Worm (Caenorhabditis elegans) whole organism, L4/young adult: ENCODE data around the gene dpr-1.

Experiments used
- W03F9.2 ChIP-seq: fragments of 150-350 bp; optimal IDR thresholded peaks from 2 replicates; lab custom pipeline; 2014; ENCODE audit warnings: missing biosample characterization, missing genetic modification characterization
- dao-5 ChIP-seq: sonication (generic microtip); optimal IDR thresholded peaks from 2 replicates; lab custom pipeline; 2016; ENCODE audit warnings: missing genotype, missing genetic modification characterization, moderate library complexity, missing compliant biosample characterization
- him-1 ChIP-seq: sonication (generic microtip); optimal IDR thresholded peaks from 2 replicates; lab custom pipeline; 2016; ENCODE audit warnings: missing genotype, missing genetic modification reagents, missing genetic modification characterization, missing compliant biosample characterization

dpr-1 gene

ce11 chrV:13916196-13916595 lies 25.8 kb downstream of the dpr-1 start, which contains the start of gene str-252:
str-252 (plus strand) TSS chrV:13916496.
- no peak for TF ChIP-seq dao-5 (tag; lab: Kevin White, UChicago)

- TF ChIP-seq dao-5 (tag; lab: Kevin White, UChicago) = no peak
- TF ChIP-seq W03F9.2 (tag; lab: Kevin White, UChicago) = no peak
- TF ChIP-seq him-1 (tag; lab: Kevin White, UChicago) = no peak
Measured at ce11 chrV:13915390-13915789, 26.6 kb downstream of the dpr-1 start, which contains the start of gene gcy-32. gcy-32 (minus strand) TSS chrV:13915490.

ce11 chrV:13909400-13909799 lies 32.6 kb downstream of the dpr-1 start, which contains the start of gene C06B3.7:
C06B3.7 (plus strand) TSS chrV:13909686.
- peak; percentile 73 for TF ChIP-seq W03F9.2 (tag; lab: Kevin White, UChicago)
- TF ChIP-seq dao-5 (tag; lab: Kevin White, UChicago) = no peak
- no peak for TF ChIP-seq him-1 (tag; lab: Kevin White, UChicago)

DNA sequence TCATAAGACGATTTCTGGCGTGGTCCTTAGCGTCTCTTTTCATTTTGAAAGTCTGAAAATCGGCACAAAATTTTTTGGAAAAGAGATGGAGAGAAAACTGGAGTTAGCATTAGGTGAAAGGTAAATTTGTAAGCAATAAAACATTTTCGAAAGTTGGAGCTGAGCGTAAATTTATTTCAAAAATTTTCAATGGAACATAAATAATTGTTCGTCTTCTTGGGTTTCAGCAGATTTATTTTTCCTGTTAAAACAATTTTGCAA lies 33.1 kb downstream of the dpr-1 start, which contains the start of gene C06B3.6:
C06B3.6 (minus strand) TSS at position 52 of the 261 bp plus-strand sequence.
- TF ChIP-seq dao-5 (tag; lab: Kevin White, UChicago) (no peak), W03F9.2 (tag; lab: Kevin White, UChicago) (no peak), him-1 (tag; lab: Kevin White, UChicago) (no peak)

DNA sequence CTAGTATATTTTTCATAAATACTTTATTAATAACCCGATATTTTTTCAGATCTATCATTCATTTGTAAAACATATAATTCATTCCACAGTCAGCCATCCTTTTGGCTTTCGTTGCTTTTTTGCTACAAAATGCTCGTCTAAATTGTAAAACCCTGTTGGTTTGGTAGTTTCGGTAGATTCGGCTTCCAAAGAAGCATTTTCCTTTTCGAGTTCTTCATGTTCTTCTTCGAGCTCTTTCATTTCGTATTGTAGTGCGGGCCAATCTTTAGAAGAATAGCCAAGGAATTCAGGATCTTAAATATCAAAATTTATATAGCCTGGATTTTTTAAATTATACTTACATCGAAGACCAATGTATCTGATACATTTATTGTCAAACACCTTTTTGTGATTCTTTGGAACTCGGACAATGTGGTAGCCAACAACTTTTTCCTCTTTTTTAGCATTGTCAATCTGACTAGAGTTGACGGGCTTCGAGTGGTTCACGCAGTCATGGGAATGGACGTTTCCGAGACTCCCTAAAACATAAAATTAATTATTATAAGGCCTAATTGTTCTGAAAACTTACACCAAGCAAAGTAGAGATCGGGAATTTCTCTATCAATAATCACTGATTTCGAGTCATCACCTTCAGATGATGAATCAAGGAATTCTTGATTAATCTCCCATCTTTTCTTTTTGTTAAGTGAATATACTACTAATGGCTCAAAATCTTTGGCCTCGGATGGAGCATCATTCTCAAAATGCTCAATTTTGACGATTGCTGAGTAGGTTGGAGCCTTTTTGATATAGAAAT lies 33.7 kb downstream of the dpr-1 start:
- no peak for TF ChIP-seq him-1 (tag; lab: Kevin White, UChicago)
- no peak for TF ChIP-seq dao-5 (tag; lab: Kevin White, UChicago)
- TF ChIP-seq W03F9.2 (tag; lab: Kevin White, UChicago) = no peak

DNA sequence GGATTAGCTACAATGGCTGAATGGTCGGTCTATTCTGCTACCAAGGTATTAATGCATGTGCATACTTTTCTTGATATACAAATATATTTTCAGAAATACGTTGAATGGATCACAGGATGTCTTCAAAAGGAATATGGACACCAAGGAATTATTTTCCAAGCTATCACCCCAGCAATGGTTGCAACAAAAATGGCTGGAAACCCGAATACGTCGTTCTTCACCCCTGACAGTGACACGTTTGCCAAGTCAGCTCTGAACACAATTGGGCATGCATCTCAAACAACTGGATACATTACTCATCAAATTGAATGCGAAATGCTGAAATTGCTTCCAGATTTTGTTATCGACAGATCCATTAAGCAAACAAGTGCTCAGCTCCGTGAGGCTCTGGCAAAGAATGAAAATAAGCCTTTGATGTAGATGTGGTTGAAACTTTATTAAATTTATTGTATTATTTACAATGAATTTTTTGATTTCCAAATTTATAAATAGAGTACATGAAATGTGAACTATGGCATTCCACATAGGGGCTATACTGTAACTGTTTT lies 34.4 kb downstream of the dpr-1 start:
- no peak for TF ChIP-seq dao-5 (tag; lab: Kevin White, UChicago)
- TF ChIP-seq W03F9.2 (tag; lab: Kevin White, UChicago) = no peak
- TF ChIP-seq him-1 (tag; lab: Kevin White, UChicago) = no peak

- TF ChIP-seq him-1 (tag; lab: Kevin White, UChicago) (no peak), W03F9.2 (tag; lab: Kevin White, UChicago) (no peak), dao-5 (tag; lab: Kevin White, UChicago) (no peak)
Measured at ce11 chrV:13906166-13906565, 35.8 kb downstream of the dpr-1 start, which contains the start of gene stdh-1. stdh-1 (plus strand) TSS chrV:13906492.

DNA sequence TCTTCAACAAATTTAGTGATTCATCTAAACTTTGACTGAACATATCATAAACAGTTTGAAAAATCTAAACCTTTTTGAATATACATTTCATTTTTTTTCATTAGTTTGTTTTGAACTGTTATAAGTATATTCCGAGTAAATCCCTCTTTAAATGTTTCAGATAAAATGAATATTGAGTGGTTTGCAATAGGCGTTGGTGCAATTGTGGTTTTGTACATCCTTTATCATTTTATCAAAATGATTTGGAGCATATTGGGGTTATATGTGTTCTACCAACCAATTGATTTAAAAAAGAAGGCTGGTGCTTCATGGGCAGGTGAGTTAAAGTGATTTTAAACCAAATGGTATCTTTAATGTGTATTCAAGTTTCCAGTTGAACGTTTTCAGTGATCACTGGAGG lies 37.5 kb downstream of the dpr-1 start, which contains the start of gene stdh-3:
stdh-3 (plus strand) TSS at position 166 of the 400 bp plus-strand sequence.
- TF ChIP-seq dao-5 (tag; lab: Kevin White, UChicago) (no peak), him-1 (tag; lab: Kevin White, UChicago) (no peak), W03F9.2 (tag; lab: Kevin White, UChicago) (no peak)

DNA sequence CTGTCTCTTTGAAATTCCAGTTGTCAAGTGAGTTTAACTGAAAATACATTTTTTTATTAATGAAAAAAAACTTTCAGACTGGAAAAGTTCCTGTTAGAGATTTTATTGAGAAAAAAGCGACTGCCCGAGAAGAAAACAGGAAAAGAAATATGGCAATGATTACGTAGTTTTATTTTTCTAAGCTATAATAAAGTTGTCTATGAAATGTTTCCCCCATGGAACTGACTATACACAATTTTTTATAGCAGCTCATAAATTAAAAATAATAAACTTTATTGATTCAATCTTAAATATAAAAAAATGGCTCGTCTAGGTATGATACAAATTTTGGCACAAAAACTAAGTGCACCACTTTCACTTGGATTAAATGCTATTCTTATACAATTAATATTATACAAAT lies 39.5 kb downstream of the dpr-1 start, which contains the start of gene C06B3.1:
C06B3.1 (plus strand) TSS at position 301 of the 400 bp plus-strand sequence.
- TF ChIP-seq dao-5 (tag; lab: Kevin White, UChicago) (no peak), W03F9.2 (tag; lab: Kevin White, UChicago) (no peak), him-1 (tag; lab: Kevin White, UChicago) (no peak)

ce11 chrV:13899213-13899612 lies 42.8 kb downstream of the dpr-1 start, which contains the start of gene oac-3:
oac-3 (plus strand) TSS chrV:13899513.
- TF ChIP-seq him-1 (tag; lab: Kevin White, UChicago) (no peak), W03F9.2 (tag; lab: Kevin White, UChicago) (no peak)

ce11 chrV:13898356-13898755 lies 43.6 kb downstream of the dpr-1 start, which contains the start of gene cyp-35C1:
cyp-35C1 (minus strand) TSS chrV:13898487.
- TF ChIP-seq W03F9.2 (tag; lab: Kevin White, UChicago) = no peak
- no peak for TF ChIP-seq him-1 (tag; lab: Kevin White, UChicago)

DNA sequence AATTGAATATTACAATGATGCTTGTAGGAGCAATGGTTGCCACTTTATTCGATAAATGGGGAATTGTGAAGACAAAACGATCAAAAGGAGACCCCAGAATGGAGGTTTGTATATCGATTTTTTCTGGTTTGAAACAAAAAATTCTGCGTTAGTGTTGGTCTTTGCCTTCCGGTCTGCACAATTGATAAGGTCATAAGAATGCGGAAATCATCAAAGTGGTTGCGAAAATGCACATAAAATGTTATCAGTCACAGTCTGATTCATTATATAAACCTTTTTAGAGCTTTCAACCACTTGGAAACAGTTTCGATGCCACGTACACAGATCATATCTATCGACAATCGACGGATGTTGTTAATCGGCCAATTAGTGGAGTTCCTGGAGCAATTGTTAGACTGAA lies 48.4 kb downstream of the dpr-1 start:
- TF ChIP-seq dao-5 (tag; lab: Kevin White, UChicago) = no peak
- TF ChIP-seq W03F9.2 (tag; lab: Kevin White, UChicago) = no peak
- TF ChIP-seq him-1 (tag; lab: Kevin White, UChicago) = no peak

- TF ChIP-seq dao-5 (tag; lab: Kevin White, UChicago) = no peak
- no peak for TF ChIP-seq him-1 (tag; lab: Kevin White, UChicago)
- no peak for TF ChIP-seq W03F9.2 (tag; lab: Kevin White, UChicago)
Measured at ce11 chrV:13892457-13893375, 49.3 kb downstream of the dpr-1 start, which contains the start of gene sptl-3. sptl-3 (plus strand) TSS chrV:13893325.
